Fruit fly (Drosophila melanogaster) whole organism, embryonic: Measurements from ENCODE around the gene frj.

Experiments used
- Aef1 ChIP-seq: fragments of 200-800 bp; sonication (Bioruptor generic); IDR thresholded peaks from 3 replicates; pipeline ENCODE4 v1.3.6; 2022; ENCODE audit warnings: missing biosample characterization, missing genetic modification characterization
- Atf3 ChIP-seq: fragments of 200-800 bp; sonication (Bioruptor generic); optimal IDR thresholded peaks from 3 replicates; lab custom pipeline; 2016; ENCODE audit warnings: missing biosample characterization, missing genetic modification characterization
- CG10565 ChIP-seq: fragments of 200-800 bp; sonication (Bioruptor generic); optimal IDR thresholded peaks from 3 replicates; lab custom pipeline; 2016; ENCODE audit warnings: missing biosample characterization, mild to moderate bottlenecking, missing genetic modification characterization
- CG11723 ChIP-seq: fragments of 200-800 bp; sonication (Bioruptor generic); optimal IDR thresholded peaks from 2 replicates; lab custom pipeline; 2017; ENCODE audit warnings: missing biosample characterization, mild to moderate bottlenecking, missing genetic modification characterization
- CG13287 ChIP-seq: fragments of 200-800 bp; sonication (Bioruptor generic); IDR thresholded peaks from 2 replicates; pipeline ENCODE4 v1.3.6; 2022; ENCODE audit warnings: missing biosample characterization, missing genetic modification characterization; ENCODE audit not compliant: partially characterized antibody
- CG13894 ChIP-seq: fragments of 200-800 bp; sonication (Bioruptor generic); optimal IDR thresholded peaks from 3 replicates; lab custom pipeline; 2018; ENCODE audit warnings: missing biosample characterization, mild to moderate bottlenecking, missing genetic modification characterization, moderate library complexity
- CG18262 ChIP-seq: fragments of 200-800 bp; optimal IDR thresholded peaks from 3 replicates; lab custom pipeline; 2019; ENCODE audit warnings: missing biosample characterization, mild to moderate bottlenecking, missing genetic modification characterization, moderate library complexity
- CG2116 ChIP-seq: fragments of 200-800 bp; sonication (Bioruptor generic); optimal IDR thresholded peaks from 3 replicates; lab custom pipeline; 2018; ENCODE audit warnings: missing biosample characterization, mild to moderate bottlenecking, missing genetic modification characterization
- CG30431 ChIP-seq: fragments of 200-800 bp; sonication (Bioruptor generic); optimal IDR thresholded peaks from 2 replicates; lab custom pipeline; 2017; ENCODE audit warnings: missing biosample characterization, missing genetic modification characterization
- CG3065 ChIP-seq: fragments of 200-800 bp; sonication (Bioruptor generic); optimal IDR thresholded peaks from 2 replicates; lab custom pipeline; 2016; ENCODE audit warnings: missing biosample characterization, missing genetic modification characterization
- CG31441 ChIP-seq: fragments of 200-800 bp; sonication (Bioruptor generic); IDR thresholded peaks from 2 replicates; pipeline ENCODE4 v1.3.6; 2022; ENCODE audit warnings: missing biosample characterization, missing genetic modification characterization
- CG33557 ChIP-seq: fragments of 200-800 bp; sonication (Bioruptor generic); optimal IDR thresholded peaks from 2 replicates; lab custom pipeline; 2019; ENCODE audit warnings: missing biosample characterization, mild to moderate bottlenecking, missing genetic modification characterization, moderate library complexity
- CG4282 ChIP-seq: fragments of 200-800 bp; sonication (Bioruptor generic); optimal IDR thresholded peaks from 2 replicates; lab custom pipeline; 2016; ENCODE audit warnings: missing biosample characterization, missing genetic modification characterization
- CG6254 ChIP-seq: fragments of 200-800 bp; sonication (Bioruptor generic); optimal IDR thresholded peaks from 3 replicates; lab custom pipeline; 2017; ENCODE audit warnings: mild to moderate bottlenecking, missing biosample characterization, missing genetic modification reagents, missing genetic modification characterization
- CG7372 ChIP-seq: fragments of 200-800 bp; sonication (Bioruptor generic); IDR thresholded peaks from 2 replicates; pipeline ENCODE4 v1.3.6; 2022; ENCODE audit warnings: missing biosample characterization, missing genetic modification characterization
- CG8359 ChIP-seq: fragments of 200-800 bp; sonication (Bioruptor generic); optimal IDR thresholded peaks from 2 replicates; lab custom pipeline; 2017; ENCODE audit warnings: missing biosample characterization, mild to moderate bottlenecking, missing genetic modification characterization, borderline replicate concordance
- CG9876 ChIP-seq: fragments of 200-800 bp; sonication (Bioruptor generic); optimal IDR thresholded peaks from 2 replicates; lab custom pipeline; 2016; ENCODE audit warnings: missing biosample characterization, missing genetic modification characterization
- Dbx ChIP-seq: fragments of 200-800 bp; sonication (Bioruptor generic); IDR thresholded peaks from 3 replicates; pipeline ENCODE4 v1.3.6; 2022; ENCODE audit warnings: missing biosample characterization, missing genetic modification characterization
- Dip3 ChIP-seq: fragments of 200-800 bp; sonication (Bioruptor generic); optimal IDR thresholded peaks from 3 replicates; lab custom pipeline; 2016; ENCODE audit warnings: missing biosample characterization, missing genetic modification characterization
- Hr78 ChIP-seq, 2 experiments: fragments of 200-800 bp in 1 of 2; fragments of >200 bp in 1 of 2; sonication (Bioruptor generic) in 1 of 2; optimal IDR thresholded peaks; 2 replicates each; lab custom pipeline; 2017 to 2019; ENCODE audit warnings: missing biosample characterization in 2 of 2, missing genetic modification characterization in 2 of 2, mild to moderate bottlenecking in 1 of 2, moderate library complexity in 1 of 2
- MTF-1 ChIP-seq: fragments of 200-800 bp; sonication (Bioruptor generic); optimal IDR thresholded peaks from 2 replicates; lab custom pipeline; 2018; ENCODE audit warnings: missing biosample characterization, mild to moderate bottlenecking, missing genetic modification characterization, borderline replicate concordance
- Neu2 ChIP-seq: fragments of 200-800 bp; sonication (Bioruptor generic); optimal IDR thresholded peaks from 3 replicates; lab custom pipeline; 2016; ENCODE audit warnings: missing biosample characterization, missing genetic modification characterization, borderline replicate concordance
- Nf-YC ChIP-seq: fragments of 200-800 bp; optimal IDR thresholded peaks from 3 replicates; lab custom pipeline; 2019; ENCODE audit warnings: missing biosample characterization, mild to moderate bottlenecking, missing genetic modification characterization, moderate library complexity
- Oli ChIP-seq: fragments of 200-800 bp; sonication (Bioruptor generic); optimal IDR thresholded peaks from 2 replicates; lab custom pipeline; 2018; ENCODE audit warnings: missing biosample characterization, mild to moderate bottlenecking, missing genetic modification characterization, moderate library complexity
- Ptx1 ChIP-seq: fragments of 200-800 bp; sonication (Bioruptor generic); IDR thresholded peaks from 2 replicates; pipeline ENCODE4 v1.3.6; 2022; ENCODE audit warnings: missing biosample characterization, missing genetic modification characterization
- Sox102F ChIP-seq: fragments of 200-800 bp; sonication (Bioruptor generic); optimal IDR thresholded peaks from 2 replicates; lab custom pipeline; 2018; ENCODE audit warnings: missing biosample characterization, mild to moderate bottlenecking, missing genetic modification characterization, moderate library complexity
- Tbp ChIP-seq: fragments of >200 bp; optimal IDR thresholded peaks from 2 replicates; lab custom pipeline; 2018; ENCODE audit warnings: missing biosample characterization, missing genetic modification characterization
- ac ChIP-seq: fragments of 200-800 bp; sonication (Bioruptor generic); optimal IDR thresholded peaks from 3 replicates; lab custom pipeline; 2017; ENCODE audit warnings: missing biosample characterization, mild to moderate bottlenecking, missing genetic modification characterization
- ara ChIP-seq: fragments of 200-800 bp; sonication (Bioruptor generic); IDR thresholded peaks from 2 replicates; pipeline ENCODE4 v1.3.6; 2022; ENCODE audit warnings: missing biosample characterization, missing genetic modification characterization
- croc ChIP-seq: fragments of 200-800 bp; sonication (Bioruptor generic); conservative IDR thresholded peaks from 3 replicates; pipeline ENCODE4 v1.3.6; 2022; ENCODE audit warnings: missing biosample characterization, missing genetic modification characterization
- crp ChIP-seq, 2 experiments: fragments of 200-800 bp; sonication (Bioruptor generic); optimal IDR thresholded peaks; 2 replicates in 1 of 2; 3 replicates in 1 of 2; lab custom pipeline; 2017; ENCODE audit warnings: missing biosample characterization in 2 of 2, missing genetic modification characterization in 2 of 2, mild to moderate bottlenecking in 1 of 2, moderate library complexity in 1 of 2
- danr ChIP-seq: fragments of 200-800 bp; sonication (Bioruptor generic); IDR thresholded peaks from 2 replicates; pipeline ENCODE4 v1.3.6; 2022; ENCODE audit warnings: missing biosample characterization, missing genetic modification characterization
- exex ChIP-seq: fragments of 200-800 bp; sonication (Bioruptor generic); optimal IDR thresholded peaks from 4 replicates; lab custom pipeline; 2018; ENCODE audit warnings: missing biosample characterization, mild to moderate bottlenecking, missing genetic modification characterization, moderate library complexity
- fd96Cb ChIP-seq: fragments of 200-800 bp; sonication (Bioruptor generic); optimal IDR thresholded peaks from 2 replicates; lab custom pipeline; 2018; ENCODE audit warnings: missing biosample characterization, mild to moderate bottlenecking, missing genetic modification characterization, moderate library complexity
- ftz-f1 ChIP-seq: fragments of 200-800 bp; sonication (Bioruptor generic); optimal IDR thresholded peaks from 2 replicates; lab custom pipeline; 2016; ENCODE audit warnings: missing biosample characterization, missing genetic modification characterization
- grau ChIP-seq: fragments of 200-800 bp; optimal IDR thresholded peaks from 3 replicates; lab custom pipeline; 2019; ENCODE audit warnings: missing biosample characterization, mild to moderate bottlenecking, missing genetic modification characterization, moderate library complexity
- insv ChIP-seq, 2 experiments: fragments of 200-800 bp; sonication (Bioruptor generic); optimal IDR thresholded peaks; 3 replicates each; lab custom pipeline; 2016 to 2018; ENCODE audit warnings: missing biosample characterization in 2 of 2, missing genetic modification characterization in 2 of 2
- jumu ChIP-seq: fragments of 200-800 bp; sonication (Bioruptor generic); optimal IDR thresholded peaks from 3 replicates; lab custom pipeline; 2016; ENCODE audit warnings: missing biosample characterization, missing genetic modification characterization
- otp ChIP-seq: fragments of 200-800 bp; sonication (Bioruptor generic); IDR thresholded peaks from 3 replicates; pipeline ENCODE4, ENCODE4 v1.3.6; 2022; ENCODE audit warnings: missing biosample characterization, missing genetic modification characterization
- row ChIP-seq: fragments of 200-800 bp; sonication (Bioruptor generic); IDR thresholded peaks from 3 replicates; pipeline ENCODE4 v1.3.6; 2022; ENCODE audit warnings: missing biosample characterization, missing genetic modification characterization
- scrt ChIP-seq: fragments of 200-800 bp; sonication (Bioruptor generic); optimal IDR thresholded peaks from 2 replicates; lab custom pipeline; 2018; ENCODE audit warnings: missing biosample characterization, mild to moderate bottlenecking, missing genetic modification characterization, moderate library complexity
- seq ChIP-seq: fragments of 200-800 bp; sonication (Bioruptor generic); IDR thresholded peaks from 2 replicates; pipeline ENCODE4 v1.3.6; 2022; ENCODE audit warnings: missing biosample characterization, missing genetic modification characterization
- sima ChIP-seq: fragments of 200-800 bp; sonication (Bioruptor generic); optimal IDR thresholded peaks from 2 replicates; lab custom pipeline; 2016; ENCODE audit warnings: missing biosample characterization, missing genetic modification characterization
- trh ChIP-seq: fragments of 200-800 bp; sonication (Bioruptor generic); optimal IDR thresholded peaks from 2 replicates; lab custom pipeline; 2016; ENCODE audit warnings: missing biosample characterization, missing genetic modification characterization
- twi ChIP-seq: fragments of 200-800 bp; optimal IDR thresholded peaks from 2 replicates; lab custom pipeline; 2019; ENCODE audit warnings: missing biosample characterization, mild to moderate bottlenecking, missing genetic modification characterization, moderate library complexity
- unc-4 ChIP-seq: fragments of 200-800 bp; sonication (Bioruptor generic); IDR thresholded peaks from 2 replicates; pipeline ENCODE4 v1.3.6; 2022; ENCODE audit warnings: missing biosample characterization, missing genetic modification characterization; ENCODE audit not compliant: partially characterized antibody
- unpg ChIP-seq: fragments of 200-800 bp; sonication (Bioruptor generic); optimal IDR thresholded peaks from 3 replicates; lab custom pipeline; 2018; ENCODE audit warnings: missing biosample characterization, mild to moderate bottlenecking, missing genetic modification characterization, moderate library complexity
- zen2 ChIP-seq: fragments of 200-800 bp; sonication (Bioruptor generic); IDR thresholded peaks from 3 replicates; pipeline ENCODE4 v1.3.6; 2022; ENCODE audit warnings: missing biosample characterization, missing genetic modification characterization; ENCODE audit not compliant: partially characterized antibody
- zf30C ChIP-seq: fragments of 200-800 bp; sonication (Bioruptor generic); optimal IDR thresholded peaks from 3 replicates; lab custom pipeline; 2018; ENCODE audit warnings: missing biosample characterization, mild to moderate bottlenecking, missing genetic modification characterization

The frj gene

DNA sequence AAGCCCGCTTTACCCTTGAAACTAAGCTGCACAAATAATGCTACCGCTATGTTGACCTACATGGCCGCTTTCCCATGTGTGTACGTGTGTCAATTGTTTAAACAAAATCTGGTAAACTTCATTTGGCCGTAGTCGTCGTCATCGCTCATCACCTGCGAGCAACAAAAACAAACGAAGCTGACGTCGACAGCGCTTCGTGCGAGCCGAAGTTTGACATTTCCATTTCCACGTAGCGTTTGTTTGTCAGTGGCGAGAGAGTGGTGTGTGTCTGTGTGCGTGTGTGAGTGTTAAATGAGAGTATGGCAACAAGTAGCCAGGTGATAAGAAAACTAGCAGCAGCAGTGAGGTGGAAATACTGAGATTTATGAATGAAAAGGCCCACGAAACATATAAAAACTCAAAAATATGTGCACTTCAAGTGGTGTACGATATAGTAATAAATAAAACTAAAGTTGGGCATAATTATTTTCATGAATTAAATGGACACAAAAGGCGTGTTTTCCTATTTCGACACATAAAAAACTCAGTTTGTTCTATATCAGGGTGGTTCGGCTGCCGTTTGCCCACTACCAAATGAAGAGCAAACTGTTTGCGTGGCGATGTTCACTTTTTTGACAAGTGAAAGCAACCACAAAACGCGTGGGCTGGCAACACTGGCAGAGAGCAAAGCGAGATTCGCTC lies 23.5 kb downstream of the frj start (continued):
- TF ChIP-seq zen2 (no peak), MTF-1 (peak; percentile 62), croc (GFP tag; lab: Robert Waterston, UW) (no peak), Tbp (GFP tag; lab: Kevin White, UChicago) (no peak), CG11723 (GFP tag; lab: Kevin White, UChicago) (peak; percentile 15), grau (peak; percentile 13), CG8359 (GFP tag; lab: Kevin White, UChicago) (no peak), sima (GFP tag; lab: Kevin White, UChicago) (no peak), CG13894 (tag; lab: Kevin White, UChicago) (peak; percentile 17), Sox102F (GFP tag; lab: Kevin White, UChicago) (no peak), Neu2 (GFP tag; lab: Kevin White, UChicago) (peak; percentile 54), CG7372 (GFP tag; lab: Robert Waterston, UW) (no peak), ara (GFP tag; lab: Robert Waterston, UW) (no peak), Atf3 (GFP tag; lab: Kevin White, UChicago) (peak; percentile 20), twi (tag; lab: Kevin White, UChicago) (peak; percentile 2), Oli (no peak), Dip3 (GFP tag; lab: Kevin White, UChicago) (no peak), scrt (GFP tag; lab: Kevin White, UChicago) (peak; percentile 97), CG6254 (GFP tag; lab: Kevin White, UChicago) (peak; percentile 27), Hr78 (GFP tag; optimal IDR thresholded peaks at IDR 0.05; lab: Kevin White, UChicago) (peak in 1 of 2 experiments; percentile 4), CG9876 (GFP tag; lab: Kevin White, UChicago) (no peak), Nf-YC (tag; lab: Kevin White, UChicago) (peak; percentile 60), CG10565 (GFP tag; lab: Kevin White, UChicago) (no peak), CG18262 (tag; lab: Kevin White, UChicago) (peak; percentile 11), CG31441 (GFP tag; lab: Robert Waterston, UW) (0 out of 2 replicates have a peak, but pooled peaks have one; percentile 19), otp (GFP tag; lab: Robert Waterston, UW) (no peak), zf30C (GFP tag; lab: Kevin White, UChicago) (no peak), CG33557 (GFP tag; lab: Kevin White, UChicago) (peak; percentile 33), trh (GFP tag; lab: Kevin White, UChicago) (no peak), unc-4 (GFP tag; lab: Robert Waterston, UW) (no peak), jumu (GFP tag; lab: Kevin White, UChicago) (no peak), CG30431 (no peak), exex (tag; lab: Kevin White, UChicago) (peak; percentile 55), ftz-f1 (GFP tag; lab: Kevin White, UChicago) (peak; percentile 25), unpg (peak; percentile 18), seq (no peak; the same call in 1 of the 2 replicates), ac (GFP tag; lab: Kevin White, UChicago) (no peak), CG2116 (GFP tag; lab: Kevin White, UChicago) (no peak), insv (GFP tag; optimal IDR thresholded peaks at IDR 0.05; lab: Kevin White, UChicago) (peak in 1 of 2 experiments; percentile 28), CG13287 (GFP tag; lab: Robert Waterston, UW) (peak; percentile 13; the same call in 1 of the 2 replicates), fd96Cb (tag; lab: Kevin White, UChicago) (no peak), Ptx1 (no peak), row (GFP tag; lab: Robert Waterston, UW) (peak; percentile 36; the same call in 2 of the 3 replicates), Aef1 (GFP tag; lab: Robert Waterston, UW) (no peak), CG3065 (GFP tag; lab: Kevin White, UChicago) (no peak), CG4282 (GFP tag; lab: Kevin White, UChicago) (no peak), danr (no peak), crp (GFP tag; optimal IDR thresholded peaks at IDR 0.05; lab: Kevin White, UChicago) (no peak), Dbx (GFP tag; lab: Robert Waterston, UW) (no peak)
